Fruit fly (Drosophila melanogaster): Measurements from ENCODE around the gene Golgin104.

DNA sequence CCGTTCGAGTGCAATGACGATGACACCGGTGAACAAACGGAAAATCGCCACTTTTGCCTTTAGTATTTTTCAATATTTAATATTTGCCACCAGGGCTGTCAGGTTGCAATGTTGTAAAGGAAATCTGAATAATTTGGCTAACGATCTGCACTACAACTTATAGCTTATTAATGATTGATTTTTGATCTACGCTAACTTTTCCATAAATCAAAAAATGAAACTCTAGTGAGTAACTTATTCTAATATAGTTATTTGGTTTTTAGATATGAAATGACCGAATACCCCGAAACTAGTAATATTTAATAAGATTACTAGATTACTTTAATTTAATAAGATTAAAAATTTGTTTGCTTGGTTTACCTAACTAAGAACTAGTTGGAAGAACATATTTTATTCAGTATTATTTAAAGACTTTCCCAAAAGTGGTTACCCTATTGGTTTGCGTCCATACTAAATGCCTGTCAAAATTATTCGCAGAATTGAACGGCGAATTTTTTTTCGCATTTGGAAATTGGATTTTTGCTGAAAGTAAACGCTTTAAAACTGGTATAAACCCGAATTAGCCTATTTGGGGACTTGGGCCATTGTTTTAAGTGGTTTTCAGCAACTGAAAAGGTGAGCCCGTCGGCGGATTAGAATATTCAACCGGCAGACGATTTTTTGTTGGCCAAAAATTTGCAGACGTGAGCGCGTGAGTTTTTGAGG, 34.3 kb upstream of the Golgin104 start, which contains the start of the genes Agpat3 and RAF2:
- TF ChIP-seq CG33017 (tag; optimal IDR thresholded peaks at IDR 0.05) (no peak), CG11617 (GFP tag; optimal IDR thresholded peaks at IDR 0.05) (peak; percentile 27), CG1620 (GFP tag; optimal IDR thresholded peaks at IDR 0.05) (no peak)

All from whole organism, adult.